Fruit fly (Drosophila melanogaster): ENCODE measurements around the gene CG18563.

CG18563 gene

dm6 chr2L:17430602-17431358 is 27.1 kb downstream of the CG18563 start:
- TF ChIP-seq Ets98B (GFP tag; IDR thresholded peaks at IDR 0.05) (no peak), gl (tag; optimal IDR thresholded peaks at IDR 0.05) (no peak), CG10348 (GFP tag; IDR thresholded peaks at IDR 0.05) (no peak), CG14655 (GFP tag; optimal IDR thresholded peaks at IDR 0.05) (no peak), CG15710 (tag; optimal IDR thresholded peaks at IDR 0.05) (peak; percentile 75), rn (GFP tag; IDR thresholded peaks at IDR 0.05) (no peak), Pif1A (GFP tag; optimal IDR thresholded peaks at IDR 0.05) (no peak), CG17806 (tag; optimal IDR thresholded peaks at IDR 0.05) (no peak), CG12605 (GFP tag; IDR thresholded peaks at IDR 0.05) (no peak), CG34367 (tag; optimal IDR thresholded peaks at IDR 0.05) (peak; percentile 44), CG32121 (GFP tag; IDR thresholded peaks at IDR 0.05) (no peak), EcR (GFP tag; optimal IDR thresholded peaks at IDR 0.05) (peak; percentile 37), CG9948 (tag; optimal IDR thresholded peaks at IDR 0.05) (no peak), Pif1B (GFP tag; optimal IDR thresholded peaks at IDR 0.05) (no peak), D1 (tag; optimal IDR thresholded peaks at IDR 0.05) (peak; percentile 32), CG13204 (GFP tag; optimal IDR thresholded peaks at IDR 0.05) (no peak), Snoo (tag; optimal IDR thresholded peaks at IDR 0.05) (no peak), fd96Ca (GFP tag; IDR thresholded peaks at IDR 0.05) (0 out of 3 replicates have a peak, but pooled peaks have one; percentile 44), CG4496 (GFP tag; IDR thresholded peaks at IDR 0.05) (no peak), CG8301 (tag; optimal IDR thresholded peaks at IDR 0.05) (no peak), CG8159 (tag; optimal IDR thresholded peaks at IDR 0.05) (no peak)

dm6 chr2L:17429788-17430587 is 27.9 kb downstream of the CG18563 start:
- TF ChIP-seq CG14655 (GFP tag; optimal IDR thresholded peaks at IDR 0.05) = peak; percentile 95
- TF ChIP-seq Pif1A (GFP tag; optimal IDR thresholded peaks at IDR 0.05) = peak; percentile 65
- TF ChIP-seq EcR (GFP tag; optimal IDR thresholded peaks at IDR 0.05) = peak; percentile 98
- TF ChIP-seq fd96Ca (GFP tag; IDR thresholded peaks at IDR 0.05) = peak; percentile 67; the same call in 2 of the 3 replicates
- TF ChIP-seq Pif1B (GFP tag; optimal IDR thresholded peaks at IDR 0.05) = peak; percentile 42
- peak; percentile 84 for TF ChIP-seq CG34367 (tag; optimal IDR thresholded peaks at IDR 0.05)
- peak; percentile 89 for TF ChIP-seq CG4496 (GFP tag; IDR thresholded peaks at IDR 0.05)
- peak; percentile 79 for TF ChIP-seq CG13204 (GFP tag; optimal IDR thresholded peaks at IDR 0.05)
- TF ChIP-seq gl (tag; optimal IDR thresholded peaks at IDR 0.05) = peak; percentile 86
- TF ChIP-seq CG15710 (tag; optimal IDR thresholded peaks at IDR 0.05) = peak; percentile 98
- TF ChIP-seq Ets98B (GFP tag; IDR thresholded peaks at IDR 0.05) = peak; percentile 42; the same call in 1 of the 2 replicates
- TF ChIP-seq D1 (tag; optimal IDR thresholded peaks at IDR 0.05) = peak; percentile 99
- peak; percentile 99 for TF ChIP-seq CG8159 (tag; optimal IDR thresholded peaks at IDR 0.05)
- peak; percentile 99 for TF ChIP-seq CG17806 (tag; optimal IDR thresholded peaks at IDR 0.05)
- peak; percentile 53; the same call in 1 of the 2 replicates for TF ChIP-seq CG10348 (GFP tag; IDR thresholded peaks at IDR 0.05)
- TF ChIP-seq CG32121 (GFP tag; IDR thresholded peaks at IDR 0.05) = peak; percentile 88
- peak; percentile 93 for TF ChIP-seq Snoo (tag; optimal IDR thresholded peaks at IDR 0.05)
- TF ChIP-seq rn (GFP tag; IDR thresholded peaks at IDR 0.05) = peak; percentile 78
- TF ChIP-seq CG8301 (tag; optimal IDR thresholded peaks at IDR 0.05) = peak; percentile 93
- TF ChIP-seq CG9948 (tag; optimal IDR thresholded peaks at IDR 0.05) = peak; percentile 99
- TF ChIP-seq CG12605 (GFP tag; IDR thresholded peaks at IDR 0.05) = peak; percentile 89

dm6 chr2L:17427929-17428456 is 29.9 kb downstream of the CG18563 start:
- peak; percentile 72 for TF ChIP-seq Ets98B (GFP tag; IDR thresholded peaks at IDR 0.05)
- no peak for TF ChIP-seq CG9948 (tag; optimal IDR thresholded peaks at IDR 0.05)
- TF ChIP-seq CG12605 (GFP tag; IDR thresholded peaks at IDR 0.05) = peak; percentile 63
- peak; percentile 42 for TF ChIP-seq CG17806 (tag; optimal IDR thresholded peaks at IDR 0.05)
- no peak; the same call in 2 of the 3 replicates for TF ChIP-seq fd96Ca (GFP tag; IDR thresholded peaks at IDR 0.05)
- TF ChIP-seq CG32121 (GFP tag; IDR thresholded peaks at IDR 0.05) = peak; percentile 50; the same call in 1 of the 2 replicates
- TF ChIP-seq D1 (tag; optimal IDR thresholded peaks at IDR 0.05) = no peak
- peak; percentile 56 for TF ChIP-seq Pif1A (GFP tag; optimal IDR thresholded peaks at IDR 0.05)
- TF ChIP-seq EcR (GFP tag; optimal IDR thresholded peaks at IDR 0.05) = peak; percentile 83
- peak; percentile 60; the same call in 2 of the 3 replicates for TF ChIP-seq CG4496 (GFP tag; IDR thresholded peaks at IDR 0.05)
- peak; percentile 72 for TF ChIP-seq Pif1B (GFP tag; optimal IDR thresholded peaks at IDR 0.05)
- no peak for TF ChIP-seq CG10348 (GFP tag; IDR thresholded peaks at IDR 0.05)
- peak; percentile 22 for TF ChIP-seq Snoo (tag; optimal IDR thresholded peaks at IDR 0.05)
- TF ChIP-seq gl (tag; optimal IDR thresholded peaks at IDR 0.05) = peak; percentile 57
- TF ChIP-seq rn (GFP tag; IDR thresholded peaks at IDR 0.05) = no peak
- peak; percentile 49 for TF ChIP-seq CG8159 (tag; optimal IDR thresholded peaks at IDR 0.05)
- TF ChIP-seq CG13204 (GFP tag; optimal IDR thresholded peaks at IDR 0.05) = peak; percentile 56
- TF ChIP-seq CG34367 (tag; optimal IDR thresholded peaks at IDR 0.05) = peak; percentile 27
- TF ChIP-seq CG8301 (tag; optimal IDR thresholded peaks at IDR 0.05) = peak; percentile 5
- TF ChIP-seq CG14655 (GFP tag; optimal IDR thresholded peaks at IDR 0.05) = peak; percentile 43
- TF ChIP-seq CG15710 (tag; optimal IDR thresholded peaks at IDR 0.05) = peak; percentile 10

dm6 chr2L:17427187-17427586 is 30.7 kb downstream of the CG18563 start:
- TF ChIP-seq fd96Ca (GFP tag; IDR thresholded peaks at IDR 0.05) = peak; percentile 47; the same call in 1 of the 3 replicates
- peak; percentile 42 for TF ChIP-seq CG15710 (tag; optimal IDR thresholded peaks at IDR 0.05)
- TF ChIP-seq CG4496 (GFP tag; IDR thresholded peaks at IDR 0.05) = no peak
- no peak for TF ChIP-seq EcR (GFP tag; optimal IDR thresholded peaks at IDR 0.05)
- TF ChIP-seq CG32121 (GFP tag; IDR thresholded peaks at IDR 0.05) = no peak; the same call in 1 of the 2 replicates
- TF ChIP-seq Snoo (tag; optimal IDR thresholded peaks at IDR 0.05) = no peak
- peak; percentile 60 for TF ChIP-seq CG14655 (GFP tag; optimal IDR thresholded peaks at IDR 0.05)
- no peak for TF ChIP-seq gl (tag; optimal IDR thresholded peaks at IDR 0.05)
- TF ChIP-seq Pif1B (GFP tag; optimal IDR thresholded peaks at IDR 0.05) = no peak
- TF ChIP-seq CG8159 (tag; optimal IDR thresholded peaks at IDR 0.05) = peak; percentile 46
- TF ChIP-seq CG17806 (tag; optimal IDR thresholded peaks at IDR 0.05) = peak; percentile 11
- TF ChIP-seq Ets98B (GFP tag; IDR thresholded peaks at IDR 0.05) = no peak
- no peak for TF ChIP-seq CG10348 (GFP tag; IDR thresholded peaks at IDR 0.05)
- TF ChIP-seq rn (GFP tag; IDR thresholded peaks at IDR 0.05) = no peak
- peak; percentile 42 for TF ChIP-seq Pif1A (GFP tag; optimal IDR thresholded peaks at IDR 0.05)
- TF ChIP-seq CG8301 (tag; optimal IDR thresholded peaks at IDR 0.05) = peak; percentile 18
- TF ChIP-seq CG34367 (tag; optimal IDR thresholded peaks at IDR 0.05) = no peak
- no peak for TF ChIP-seq CG12605 (GFP tag; IDR thresholded peaks at IDR 0.05)
- no peak for TF ChIP-seq D1 (tag; optimal IDR thresholded peaks at IDR 0.05)
- no peak for TF ChIP-seq CG13204 (GFP tag; optimal IDR thresholded peaks at IDR 0.05)
- peak; percentile 21 for TF ChIP-seq CG9948 (tag; optimal IDR thresholded peaks at IDR 0.05)

All from whole organism, pupa.